Worm (Caenorhabditis elegans) whole organism, L2 larva: ENCODE results near the gene ver-3.

Experiments used
- alr-1 ChIP-seq: fragments of 150-350 bp; optimal IDR thresholded peaks from 2 replicates; lab custom pipeline; 2014; ENCODE audit warnings: missing biosample characterization, missing genetic modification characterization
- aly-2 ChIP-seq: fragments of 150-350 bp; optimal IDR thresholded peaks from 2 replicates; lab custom pipeline; 2014; ENCODE audit warnings: missing biosample characterization, missing genetic modification characterization
- blmp-1 ChIP-seq: sonication (generic microtip); optimal IDR thresholded peaks from 2 replicates; lab custom pipeline; 2017; ENCODE audit warnings: missing genetic modification characterization, mild to moderate bottlenecking, missing compliant biosample characterization, antibody characterized with exemption, moderate library complexity; ENCODE audit not compliant: insufficient read depth
- ceh-16 ChIP-seq: fragments of 150-350 bp; optimal IDR thresholded peaks from 2 replicates; lab custom pipeline; 2014; ENCODE audit warnings: missing biosample characterization, missing genetic modification characterization
- ceh-82 ChIP-seq: fragments of 150-350 bp; optimal IDR thresholded peaks from 2 replicates; lab custom pipeline; 2014; ENCODE audit warnings: missing biosample characterization, missing genetic modification characterization
- elt-1 ChIP-seq: fragments of 150-350 bp; optimal IDR thresholded peaks from 2 replicates; lab custom pipeline; 2014; ENCODE audit warnings: missing biosample characterization, missing genetic modification characterization
- lin-39 ChIP-seq: fragments of 150-350 bp; optimal IDR thresholded peaks from 2 replicates; lab custom pipeline; 2014; ENCODE audit warnings: missing biosample characterization, missing genetic modification reagents, missing genetic modification characterization
- lsy-2 ChIP-seq, 2 experiments: fragments of 150-350 bp in 1 of 2; sonication (generic microtip) in 1 of 2; optimal IDR thresholded peaks; 2 replicates each; lab custom pipeline; 2014 to 2017; ENCODE audit warnings: missing biosample characterization in 2 of 2, missing genetic modification characterization in 2 of 2
- mbf-1 ChIP-seq: sonication (generic microtip); optimal IDR thresholded peaks from 2 replicates; lab custom pipeline; 2017; ENCODE audit warnings: missing biosample characterization, missing genetic modification characterization
- nhr-21 ChIP-seq: fragments of 150-350 bp; optimal IDR thresholded peaks from 2 replicates; lab custom pipeline; 2014; ENCODE audit warnings: missing biosample characterization, missing genetic modification characterization
- nhr-25 ChIP-seq: fragments of 150-350 bp; sonication (generic microtip); optimal IDR thresholded peaks from 3 replicates; lab custom pipeline; 2014; ENCODE audit warnings: missing biosample characterization, missing genetic modification characterization
- skn-1 ChIP-seq: sonication (generic microtip); optimal IDR thresholded peaks from 2 replicates; lab custom pipeline; 2017; ENCODE audit warnings: missing biosample characterization, missing genetic modification characterization
- unc-39 ChIP-seq: fragments of 150-350 bp; optimal IDR thresholded peaks from 2 replicates; lab custom pipeline; 2014; ENCODE audit warnings: missing biosample characterization, missing genetic modification characterization

DNA sequence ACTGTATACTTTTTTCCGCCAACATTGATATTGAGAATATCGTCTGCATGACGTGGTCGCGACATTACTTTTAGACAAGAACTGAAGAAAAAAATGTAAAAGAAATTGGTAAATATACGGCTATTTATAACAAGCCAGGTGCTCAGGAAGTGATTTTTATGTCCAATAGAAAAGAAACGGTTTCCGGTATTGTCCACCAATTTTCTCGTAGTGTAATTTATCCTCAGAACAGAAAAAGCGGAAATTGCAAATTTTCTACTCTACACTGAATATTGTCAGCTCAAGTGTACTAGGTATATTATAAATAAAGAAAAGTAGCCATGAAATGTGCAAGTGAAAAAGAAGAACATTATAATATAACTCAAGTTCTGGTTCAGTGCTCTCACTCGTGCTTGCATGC lies 6.9 kb downstream of the ver-3 start, which contains the start of gene F59F3.6:
- TF ChIP-seq nhr-21 (tag; lab: Kevin White, UChicago) (no peak), elt-1 (tag; lab: Kevin White, UChicago) (no peak), unc-39 (tag; lab: Kevin White, UChicago) (no peak), nhr-25 (tag; lab: Kevin White, UChicago) (no peak), lsy-2 (tag; optimal IDR thresholded peaks at IDR 0.05; lab: Kevin White, UChicago) (no peak), skn-1 (no peak), blmp-1 (no peak), ceh-82 (tag; lab: Kevin White, UChicago) (no peak), alr-1 (no peak), mbf-1 (tag; lab: Kevin White, UChicago) (no peak), aly-2 (tag; lab: Kevin White, UChicago) (no peak), ceh-16 (tag; lab: Kevin White, UChicago) (no peak), lin-39 (tag; lab: Kevin White, UChicago) (no peak)
